Worm (Caenorhabditis elegans): ENCODE measurements around the gene ZK813.6.
A peak's percentile ranks its signal among the peaks of the same experiment; 100 is the strongest.

ce11 chrX:3470307-3470706, 45.7 kb downstream of the ZK813.6 start:
- TF ChIP-seq dmd-6 (GFP tag; IDR thresholded peaks at IDR 0.05) (no peak), lin-29 (GFP tag; IDR thresholded peaks at IDR 0.05) (no peak), unc-62 (GFP tag; optimal IDR thresholded peaks at IDR 0.05 in 1 of 2) (peak in 1 of 2 experiments; percentile 55), unc-62 (tag; optimal IDR thresholded peaks at IDR 0.05) (no peak), spr-1 (tag; optimal IDR thresholded peaks at IDR 0.05) (no peak), lin-13 (GFP tag; optimal IDR thresholded peaks at IDR 0.05) (no peak), fkh-10 (GFP tag; optimal IDR thresholded peaks at IDR 0.05) (no peak), dmd-9 (GFP tag; IDR thresholded peaks at IDR 0.05) (no peak), nhr-77 (tag; optimal IDR thresholded peaks at IDR 0.05) (no peak), egl-27 (tag; optimal IDR thresholded peaks at IDR 0.05) (no peak), pha-4 (GFP tag; IDR thresholded peaks at IDR 0.05) (no peak), pha-4 (tag; optimal IDR thresholded peaks at IDR 0.05) (no peak), jun-1 (tag; optimal IDR thresholded peaks at IDR 0.05) (no peak), hlh-30 (tag; optimal IDR thresholded peaks at IDR 0.05; ENCODE audit: insufficient read depth) (no peak), nhr-6 (tag; optimal IDR thresholded peaks at IDR 0.05) (no peak), F37D6.2 (tag; optimal IDR thresholded peaks at IDR 0.05) (no peak)
